Worm (Caenorhabditis elegans) whole organism, L4 larva: ENCODE measurements around the gene Y38H6C.23.

Experiments
- F37D6.2 ChIP-seq: sonication (generic microtip); optimal IDR thresholded peaks from 2 replicates; lab custom pipeline; 2016; ENCODE audit warnings: mild to moderate bottlenecking, missing genetic modification characterization, missing compliant biosample characterization
- F49E8.2 ChIP-seq: sonication (generic microtip); optimal IDR thresholded peaks from 2 replicates; lab custom pipeline; 2016; ENCODE audit warnings: missing compliant biosample characterization, mild to moderate bottlenecking, missing genetic modification characterization, borderline replicate concordance
- Y105C5A.15 ChIP-seq: fragments of 200-800 bp; sonication (Bioruptor generic); IDR thresholded peaks from 2 replicates; pipeline ENCODE4 v1.3.6; 2022; ENCODE audit warnings: missing genetic modification characterization, missing compliant biosample characterization
- Y5F2A.4 ChIP-seq: fragments of 200-800 bp; sonication (Bioruptor generic); optimal IDR thresholded peaks from 2 replicates; lab custom pipeline; 2018; ENCODE audit warnings: mild to moderate bottlenecking, missing genetic modification characterization, missing compliant biosample characterization
- Y75B8A.6 ChIP-seq: fragments of 200-800 bp; sonication (Bioruptor generic); IDR thresholded peaks from 2 replicates; pipeline ENCODE4 v1.3.6; 2022; ENCODE audit warnings: missing genetic modification reagents, missing genetic modification characterization, missing compliant biosample characterization
- aha-1 ChIP-seq: fragments of 150-350 bp; peaks from one replicate; lab custom pipeline; 2014; ENCODE audit warnings: missing biosample characterization, missing genetic modification characterization
- aly-2 ChIP-seq: sonication (generic microtip); optimal IDR thresholded peaks from 2 replicates; lab custom pipeline; 2018; ENCODE audit warnings: missing biosample characterization, missing genetic modification characterization
- ama-1 ChIP-seq: fragments of 150-350 bp; optimal IDR thresholded peaks from 2 replicates; lab custom pipeline; 2014; ENCODE audit warnings: inconsistent platforms, mixed read lengths
- attf-4 ChIP-seq: sonication (generic microtip); optimal IDR thresholded peaks from 3 replicates; lab custom pipeline; 2017; ENCODE audit warnings: missing biosample characterization, missing genetic modification characterization
- ceh-20 ChIP-seq: fragments of 200-800 bp; sonication (Bioruptor generic); IDR thresholded peaks from 2 replicates; pipeline ENCODE4 v1.3.6; 2022; ENCODE audit warnings: missing genetic modification reagents, missing genetic modification characterization, missing compliant biosample characterization
- ceh-32 ChIP-seq: sonication (generic microtip); optimal IDR thresholded peaks from 2 replicates; lab custom pipeline; 2016; ENCODE audit warnings: mild to moderate bottlenecking, missing genetic modification characterization, missing compliant biosample characterization; ENCODE audit not compliant: poor library complexity
- ceh-82 ChIP-seq: sonication (generic microtip); optimal IDR thresholded peaks from 2 replicates; lab custom pipeline; 2017; ENCODE audit warnings: missing biosample characterization, missing genetic modification characterization
- ces-1 ChIP-seq: fragments of 150-350 bp; sonication (generic microtip); optimal IDR thresholded peaks from 4 replicates; lab custom pipeline; 2014; ENCODE audit warnings: missing biosample characterization, missing genetic modification reagents, missing genetic modification characterization
- ctbp-1 ChIP-seq: fragments of 200-800 bp; sonication (Bioruptor generic); IDR thresholded peaks from 2 replicates; pipeline ENCODE4 v1.3.6; 2022; ENCODE audit warnings: missing genetic modification reagents, missing genetic modification characterization, missing compliant biosample characterization
- daf-16 ChIP-seq, 3 experiments: sonication (generic microtip); optimal IDR thresholded peaks; 2 replicates each; lab custom pipeline; 2016 to 2017; ENCODE audit warnings: missing genetic modification characterization in 3 of 3, missing genetic modification reagents in 3 of 3, mild to moderate bottlenecking in 2 of 3, missing compliant biosample characterization in 2 of 3, missing biosample characterization in 1 of 3, moderate library complexity in 1 of 3
- dmd-6 ChIP-seq: fragments of 200-800 bp; sonication (Bioruptor generic); IDR thresholded peaks from 2 replicates; pipeline ENCODE4 v1.3.6; 2022; ENCODE audit warnings: missing genetic modification reagents, missing genetic modification characterization, missing compliant biosample characterization
- dpl-1 ChIP-seq: fragments of 150-350 bp; optimal IDR thresholded peaks from 2 replicates; lab custom pipeline; 2014; ENCODE audit warnings: missing biosample characterization, missing genetic modification reagents, missing genetic modification characterization
- dve-1 ChIP-seq: sonication (generic microtip); optimal IDR thresholded peaks from 2 replicates; lab custom pipeline; 2017; ENCODE audit warnings: antibody characterized with exemption, mild to moderate bottlenecking, missing genetic modification characterization, missing compliant biosample characterization; ENCODE audit not compliant: insufficient read depth
- egl-27 ChIP-seq: sonication (generic microtip); optimal IDR thresholded peaks from 3 replicates; lab custom pipeline; 2017; ENCODE audit warnings: missing biosample characterization, missing genetic modification reagents, missing genetic modification characterization
- fkh-10 ChIP-seq: fragments of 150-350 bp; optimal IDR thresholded peaks from 2 replicates; lab custom pipeline; 2014; ENCODE audit warnings: missing biosample characterization, missing genetic modification reagents, missing genetic modification characterization
- hlh-11 ChIP-seq: fragments of 200-800 bp; sonication (Bioruptor generic); optimal IDR thresholded peaks from 2 replicates; lab custom pipeline; 2018; ENCODE audit warnings: mild to moderate bottlenecking, missing genetic modification characterization, missing compliant biosample characterization
- lin-13 ChIP-seq: fragments of 150-350 bp; optimal IDR thresholded peaks from 2 replicates; lab custom pipeline; 2014; ENCODE audit warnings: missing biosample characterization, missing genetic modification reagents, missing genetic modification characterization
- lir-3 ChIP-seq: sonication (generic microtip); optimal IDR thresholded peaks from 2 replicates; lab custom pipeline; 2016; ENCODE audit warnings: mild to moderate bottlenecking, missing genetic modification characterization, missing compliant biosample characterization
- lsy-2 ChIP-seq, 2 experiments: fragments of 150-350 bp in 1 of 2; sonication (generic microtip) in 1 of 2; optimal IDR thresholded peaks; 2 replicates each; lab custom pipeline; 2014 to 2017; ENCODE audit warnings: missing biosample characterization in 2 of 2, missing genetic modification characterization in 2 of 2
- madf-9 ChIP-seq: fragments of 200-800 bp; sonication (Bioruptor generic); conservative IDR thresholded peaks from 2 replicates; pipeline ENCODE4 v1.3.6; 2022; ENCODE audit warnings: missing genetic modification reagents, missing genetic modification characterization, missing compliant biosample characterization
- mes-2 ChIP-seq: sonication (generic microtip); optimal IDR thresholded peaks from 2 replicates; lab custom pipeline; 2016; ENCODE audit warnings: missing genotype, mild to moderate bottlenecking, missing genetic modification characterization, missing compliant biosample characterization; ENCODE audit not compliant: poor library complexity, severe bottlenecking
- nhr-11 ChIP-seq: fragments of 150-350 bp; optimal IDR thresholded peaks from 2 replicates; lab custom pipeline; 2014; ENCODE audit warnings: missing biosample characterization, missing genetic modification characterization
- nhr-111 ChIP-seq: fragments of 200-800 bp; sonication (Bioruptor generic); optimal IDR thresholded peaks from 2 replicates; lab custom pipeline; 2018; ENCODE audit warnings: mild to moderate bottlenecking, missing genetic modification characterization, missing compliant biosample characterization
- nhr-25 ChIP-seq: sonication (generic microtip); optimal IDR thresholded peaks from 2 replicates; lab custom pipeline; 2017; ENCODE audit warnings: missing genetic modification characterization, mild to moderate bottlenecking, missing compliant biosample characterization, antibody characterized with exemption, moderate library complexity, borderline replicate concordance; ENCODE audit not compliant: insufficient read depth
- nhr-41 ChIP-seq: fragments of 200-800 bp; sonication (Bioruptor generic); IDR thresholded peaks from 2 replicates; pipeline ENCODE4 v1.3.6; 2022; ENCODE audit warnings: missing genetic modification reagents, missing genetic modification characterization, missing compliant biosample characterization
- nhr-6 ChIP-seq: fragments of 150-350 bp; optimal IDR thresholded peaks from 2 replicates; lab custom pipeline; 2014; ENCODE audit warnings: missing biosample characterization, missing genetic modification characterization
- rbr-2 ChIP-seq: sonication (generic microtip); optimal IDR thresholded peaks from 2 replicates; lab custom pipeline; 2016; ENCODE audit warnings: missing genotype, missing genetic modification characterization, missing compliant biosample characterization
- sdz-12 ChIP-seq: fragments of 200-800 bp; sonication (Bioruptor generic); optimal IDR thresholded peaks from 2 replicates; lab custom pipeline; 2018; ENCODE audit warnings: mild to moderate bottlenecking, missing genetic modification characterization, missing compliant biosample characterization
- snpc-4 ChIP-seq: fragments of 150-350 bp; optimal IDR thresholded peaks from 2 replicates; lab custom pipeline; 2014; ENCODE audit warnings: missing biosample characterization, missing genetic modification characterization
- tra-1 ChIP-seq: fragments of 200-800 bp; sonication (Bioruptor generic); IDR thresholded peaks from 2 replicates; pipeline ENCODE4 v1.3.6; 2022; ENCODE audit warnings: missing genetic modification reagents, missing genetic modification characterization, missing compliant biosample characterization
- unc-130 ChIP-seq: sonication (generic microtip); optimal IDR thresholded peaks from 2 replicates; lab custom pipeline; 2016; ENCODE audit warnings: missing genetic modification reagents, missing genetic modification characterization, missing compliant biosample characterization
- unc-39 ChIP-seq: sonication (generic microtip); optimal IDR thresholded peaks from 2 replicates; lab custom pipeline; 2017; ENCODE audit warnings: missing biosample characterization, missing genetic modification characterization
- ztf-7 ChIP-seq: fragments of 150-350 bp; optimal IDR thresholded peaks from 2 replicates; lab custom pipeline; 2014; ENCODE audit warnings: missing biosample characterization, missing genetic modification characterization

Y38H6C.23 gene

ce11 chrV:20580511-20581040 is 24.4 kb upstream of the Y38H6C.23 start, which contains the start of gene F26F2.7 (continued):
- peak; percentile 66 for TF ChIP-seq unc-130 (GFP tag; lab: Kevin White, UChicago)
- TF ChIP-seq lin-13, result peak; percentile 68
- TF ChIP-seq ces-1, result no peak
- peak; percentile 18 to 94 for TF ChIP-seq lsy-2 (tag; optimal IDR thresholded peaks at IDR 0.05; lab: Kevin White, UChicago)
- TF ChIP-seq snpc-4, result no peak
- TF ChIP-seq nhr-6 (tag; lab: Kevin White, UChicago), result peak; percentile 21
- no peak for TF ChIP-seq nhr-111 (GFP tag; lab: Kevin White, UChicago)
- TF ChIP-seq F49E8.2 (tag; lab: Kevin White, UChicago), result peak; percentile 94
- TF ChIP-seq dve-1 (tag; lab: Kevin White, UChicago), result peak; percentile 97
- TF ChIP-seq Y105C5A.15 (GFP tag; lab: Robert Waterston, UW), result no peak
- no peak for TF ChIP-seq ama-1 (lab: Kevin White, UChicago)
- TF ChIP-seq madf-9 (GFP tag; lab: Robert Waterston, UW), result peak; percentile 39; the same call in 1 of the 2 replicates
- TF ChIP-seq ceh-82 (tag; lab: Kevin White, UChicago), result no peak
- peak; percentile 83 for TF ChIP-seq dmd-6 (GFP tag; lab: Robert Waterston, UW)
- TF ChIP-seq nhr-25 (tag; lab: Kevin White, UChicago), result no peak
- TF ChIP-seq dpl-1 (GFP tag; lab: Kevin White, UChicago), result peak; percentile 79
- no peak for TF ChIP-seq egl-27
- TF ChIP-seq ceh-20 (GFP tag; lab: Robert Waterston, UW), result peak; percentile 94
- TF ChIP-seq ctbp-1 (GFP tag; lab: Robert Waterston, UW), result 0 out of 2 replicates have a peak, but pooled peaks have one; percentile 31
- TF ChIP-seq hlh-11 (tag; lab: Kevin White, UChicago), result peak; percentile 95
- TF ChIP-seq F37D6.2 (tag; lab: Kevin White, UChicago), result peak; percentile 63
- TF ChIP-seq ceh-32 (tag; lab: Kevin White, UChicago), result no peak
- no peak for TF ChIP-seq ztf-7 (tag; lab: Kevin White, UChicago)
- peak; percentile 88 for TF ChIP-seq mes-2 (tag; lab: Kevin White, UChicago)
- TF ChIP-seq unc-39, result no peak
- TF ChIP-seq rbr-2 (tag; lab: Kevin White, UChicago), result peak; percentile 84
- no peak for TF ChIP-seq sdz-12 (GFP tag; lab: Kevin White, UChicago)
- TF ChIP-seq nhr-41 (GFP tag; lab: Robert Waterston, UW), result no peak
- TF ChIP-seq attf-4, result no peak
- TF ChIP-seq Y5F2A.4, result no peak
- peak; percentile 17 to 37 for TF ChIP-seq daf-16 (GFP tag; optimal IDR thresholded peaks at IDR 0.05; lab: Kevin White, UChicago)
- TF ChIP-seq daf-16 (tag; optimal IDR thresholded peaks at IDR 0.05; lab: Kevin White, UChicago), result no peak
- TF ChIP-seq tra-1 (GFP tag; lab: Robert Waterston, UW), result no peak; the same call in 1 of the 2 replicates
- TF ChIP-seq Y75B8A.6 (GFP tag; lab: Robert Waterston, UW), result no peak
- TF ChIP-seq fkh-10 (GFP tag; lab: Kevin White, UChicago), result peak; percentile 17
- TF ChIP-seq aly-2, result no peak
- TF ChIP-seq lir-3 (tag; lab: Kevin White, UChicago), result no peak
- TF ChIP-seq, all 104 proteins: peak for 42

DNA sequence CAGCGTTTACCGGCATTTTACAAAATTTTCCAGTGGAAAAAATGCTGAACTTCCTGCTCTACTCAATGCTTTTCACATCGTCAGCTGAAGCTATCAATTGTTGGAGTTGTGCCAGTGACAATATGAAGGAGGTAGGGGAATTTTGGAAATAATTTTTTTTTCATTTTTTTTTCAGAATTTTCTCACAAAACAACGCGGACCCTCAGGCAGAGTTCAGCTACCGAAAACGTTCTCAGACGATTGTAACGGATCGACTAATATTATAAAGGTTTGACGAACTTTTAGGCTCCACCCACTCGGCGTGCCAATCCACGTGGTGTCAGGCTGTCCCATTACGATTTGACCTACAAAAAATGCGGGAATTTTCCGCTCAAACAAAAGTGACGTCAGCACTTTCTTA is 23.4 kb upstream of the Y38H6C.23 start, which contains the start of gene F26F2.8:
TSS of gene F26F2.8 (plus strand) at position 13 of the 400 bp plus-strand sequence.
- TF ChIP-seq nhr-11 (tag; lab: Kevin White, UChicago), result no peak
- TF ChIP-seq aha-1, result peak; percentile 90
